Worm (Caenorhabditis elegans) whole organism, early embryonic: ENCODE measurements around the gene srt-31.

Experiments
- B0310.2 ChIP-seq: sonication (generic microtip); optimal IDR thresholded peaks from 2 replicates; lab custom pipeline; 2016; ENCODE audit warnings: mild to moderate bottlenecking, missing genetic modification characterization, missing compliant biosample characterization
- F13C5.2 ChIP-seq: sonication (generic microtip); optimal IDR thresholded peaks from 2 replicates; lab custom pipeline; 2017; ENCODE audit warnings: mild to moderate bottlenecking, missing genetic modification characterization, inconsistent platforms, missing compliant biosample characterization
- aly-1 ChIP-seq: sonication (generic microtip); optimal IDR thresholded peaks from 2 replicates; lab custom pipeline; 2016; ENCODE audit warnings: missing genetic modification characterization, missing compliant biosample characterization
- ama-1 ChIP-seq: fragments of 150-350 bp; optimal IDR thresholded peaks from 2 replicates; lab custom pipeline; 2014
- ceh-13 ChIP-seq: fragments of 200-800 bp; sonication (Bioruptor generic); optimal IDR thresholded peaks from 2 replicates; lab custom pipeline; 2018; ENCODE audit warnings: mild to moderate bottlenecking, missing genetic modification characterization, missing compliant biosample characterization
- ceh-36 ChIP-seq: sonication (generic microtip); optimal IDR thresholded peaks from 2 replicates; lab custom pipeline; 2016; ENCODE audit warnings: missing genetic modification characterization, inconsistent platforms, missing compliant biosample characterization
- ets-7 ChIP-seq: sonication (generic microtip); optimal IDR thresholded peaks from 2 replicates; lab custom pipeline; 2016; ENCODE audit warnings: missing genotype, missing genetic modification characterization, missing compliant biosample characterization
- flt-1 ChIP-seq: fragments of 200-800 bp; sonication (Bioruptor generic); IDR thresholded peaks from 2 replicates; pipeline ENCODE4 v1.3.6; 2022; ENCODE audit warnings: missing genetic modification characterization, missing compliant biosample characterization
- hmbx-1 ChIP-seq: sonication (generic microtip); optimal IDR thresholded peaks from 2 replicates; lab custom pipeline; 2016; ENCODE audit warnings: mild to moderate bottlenecking, missing genetic modification characterization, missing compliant biosample characterization
- hmg-4 ChIP-seq: fragments of 200-800 bp; sonication (Bioruptor generic); optimal IDR thresholded peaks from 2 replicates; lab custom pipeline; 2018; ENCODE audit warnings: mild to moderate bottlenecking, missing genetic modification characterization, missing compliant biosample characterization
- hnd-1 ChIP-seq: sonication (generic microtip); optimal IDR thresholded peaks from 2 replicates; lab custom pipeline; 2016; ENCODE audit warnings: missing genetic modification characterization, missing compliant biosample characterization
- pes-1 ChIP-seq: fragments of 200-800 bp; sonication (Bioruptor generic); IDR thresholded peaks from 2 replicates; pipeline ENCODE4 v1.3.6; 2022; ENCODE audit warnings: missing genetic modification reagents, missing genetic modification characterization, missing compliant biosample characterization
- scrt-1 ChIP-seq: fragments of 200-800 bp; sonication (Bioruptor generic); IDR thresholded peaks from 2 replicates; pipeline ENCODE4 v1.3.6; 2022; ENCODE audit warnings: missing genetic modification characterization, missing compliant biosample characterization
- sea-1 ChIP-seq: fragments of 200-800 bp; sonication (Bioruptor generic); conservative IDR thresholded peaks from 2 replicates; pipeline ENCODE4 v1.3.6; 2022; ENCODE audit warnings: missing genetic modification characterization, missing compliant biosample characterization
- tbx-11 ChIP-seq: fragments of 200-800 bp; sonication (Bioruptor generic); IDR thresholded peaks from 2 replicates; pipeline ENCODE4 v1.3.6; 2022; ENCODE audit warnings: missing genetic modification characterization, missing compliant biosample characterization
- tbx-37 ChIP-seq: fragments of 200-800 bp; sonication (Bioruptor generic); conservative IDR thresholded peaks from 2 replicates; pipeline ENCODE4 v1.3.6; 2022; ENCODE audit warnings: missing genetic modification reagents, missing genetic modification characterization, missing compliant biosample characterization
- tra-4 ChIP-seq: sonication (generic microtip); optimal IDR thresholded peaks from 2 replicates; lab custom pipeline; 2017; ENCODE audit warnings: missing genetic modification characterization, missing compliant biosample characterization

Gene srt-31

ce11 chrV:484285-484890 lies 11.7 kb downstream of the srt-31 start, which contains the start of gene nhr-212:
TSS of gene nhr-212 (plus strand) at chrV:484857.
- TF ChIP-seq ama-1 (lab: Kevin White, UChicago) (no peak), flt-1 (no peak), ceh-36 (no peak), hmg-4 (GFP tag; lab: Kevin White, UChicago) (no peak), sea-1 (GFP tag; lab: Robert Waterston, UW) (no peak), hmbx-1 (tag; lab: Kevin White, UChicago) (no peak), tbx-11 (GFP tag; lab: Robert Waterston, UW) (no peak), pes-1 (no peak), tra-4 (tag; lab: Kevin White, UChicago) (no peak), F13C5.2 (tag; lab: Kevin White, UChicago) (no peak), tbx-37 (GFP tag; lab: Robert Waterston, UW) (no peak)

- TF ChIP-seq hmbx-1 (tag; lab: Kevin White, UChicago) (no peak), flt-1 (no peak), pes-1 (no peak), aly-1 (no peak), B0310.2 (no peak), sea-1 (GFP tag; lab: Robert Waterston, UW) (no peak), ceh-36 (no peak), tbx-37 (GFP tag; lab: Robert Waterston, UW) (no peak), tbx-11 (GFP tag; lab: Robert Waterston, UW) (no peak), ama-1 (lab: Kevin White, UChicago) (no peak), ets-7 (tag; lab: Kevin White, UChicago) (no peak), F13C5.2 (tag; lab: Kevin White, UChicago) (no peak), scrt-1 (no peak), ceh-13 (GFP tag; lab: Kevin White, UChicago) (no peak), tra-4 (tag; lab: Kevin White, UChicago) (no peak)
Observed at ce11 chrV:486684-487083, 14.0 kb downstream of the srt-31 start, which contains the start of gene nhr-211. TSS of gene nhr-211 (plus strand) at chrV:486984.

ce11 chrV:487980-488379 lies 15.3 kb downstream of the srt-31 start:
- no peak for TF ChIP-seq hnd-1 (tag; lab: Kevin White, UChicago)
- TF ChIP-seq tbx-37 (GFP tag; lab: Robert Waterston, UW), result no peak
- TF ChIP-seq aly-1, result no peak
- TF ChIP-seq ceh-13 (GFP tag; lab: Kevin White, UChicago), result no peak
- no peak for TF ChIP-seq pes-1
- TF ChIP-seq ama-1 (lab: Kevin White, UChicago), result no peak
- no peak for TF ChIP-seq flt-1
- no peak for TF ChIP-seq F13C5.2 (tag; lab: Kevin White, UChicago)
- TF ChIP-seq hmbx-1 (tag; lab: Kevin White, UChicago), result no peak
- TF ChIP-seq ets-7 (tag; lab: Kevin White, UChicago), result no peak
- TF ChIP-seq sea-1 (GFP tag; lab: Robert Waterston, UW), result no peak
- TF ChIP-seq B0310.2, result no peak
- TF ChIP-seq tbx-11 (GFP tag; lab: Robert Waterston, UW), result no peak
- no peak for TF ChIP-seq ceh-36
- no peak for TF ChIP-seq hmg-4 (GFP tag; lab: Kevin White, UChicago)
- no peak for TF ChIP-seq tra-4 (tag; lab: Kevin White, UChicago)
- TF ChIP-seq scrt-1, result no peak

- no peak for TF ChIP-seq scrt-1
- TF ChIP-seq B0310.2, result no peak
- no peak for TF ChIP-seq ama-1 (lab: Kevin White, UChicago)
- no peak for TF ChIP-seq F13C5.2 (tag; lab: Kevin White, UChicago)
- no peak for TF ChIP-seq ceh-13 (GFP tag; lab: Kevin White, UChicago)
- no peak for TF ChIP-seq tra-4 (tag; lab: Kevin White, UChicago)
- TF ChIP-seq flt-1, result no peak
- TF ChIP-seq hnd-1 (tag; lab: Kevin White, UChicago), result no peak
- TF ChIP-seq hmbx-1 (tag; lab: Kevin White, UChicago), result no peak
- TF ChIP-seq aly-1, result no peak
- no peak for TF ChIP-seq tbx-11 (GFP tag; lab: Robert Waterston, UW)
- TF ChIP-seq sea-1 (GFP tag; lab: Robert Waterston, UW), result no peak
Observed at ce11 chrV:489320-489719, 16.6 kb downstream of the srt-31 start, which contains the start of gene nhr-106. TSS of gene nhr-106 (plus strand) at chrV:489620.

- no peak for TF ChIP-seq B0310.2
- TF ChIP-seq ama-1 (lab: Kevin White, UChicago), result no peak
- TF ChIP-seq pes-1, result no peak
- TF ChIP-seq tbx-37 (GFP tag; lab: Robert Waterston, UW), result no peak
- TF ChIP-seq tbx-11 (GFP tag; lab: Robert Waterston, UW), result no peak
- TF ChIP-seq flt-1, result no peak
- TF ChIP-seq hnd-1 (tag; lab: Kevin White, UChicago), result no peak
- TF ChIP-seq tra-4 (tag; lab: Kevin White, UChicago), result no peak
- no peak for TF ChIP-seq aly-1
- no peak for TF ChIP-seq scrt-1
- no peak for TF ChIP-seq ets-7 (tag; lab: Kevin White, UChicago)
Observed at ce11 chrV:491432-491831, 18.7 kb downstream of the srt-31 start, which contains the start of gene str-196. TSS of gene str-196 (plus strand) at chrV:491732.

- TF ChIP-seq scrt-1, result no peak
- no peak for TF ChIP-seq tbx-37 (GFP tag; lab: Robert Waterston, UW)
- no peak for TF ChIP-seq flt-1
- no peak for TF ChIP-seq pes-1
- TF ChIP-seq hmg-4 (GFP tag; lab: Kevin White, UChicago), result no peak
- no peak for TF ChIP-seq F13C5.2 (tag; lab: Kevin White, UChicago)
- TF ChIP-seq ets-7 (tag; lab: Kevin White, UChicago), result no peak
- no peak for TF ChIP-seq sea-1 (GFP tag; lab: Robert Waterston, UW)
- no peak for TF ChIP-seq ama-1 (lab: Kevin White, UChicago)
- no peak for TF ChIP-seq aly-1
- no peak for TF ChIP-seq hnd-1 (tag; lab: Kevin White, UChicago)
- TF ChIP-seq ceh-36, result no peak
- no peak for TF ChIP-seq hmbx-1 (tag; lab: Kevin White, UChicago)
- TF ChIP-seq tbx-11 (GFP tag; lab: Robert Waterston, UW), result no peak
- no peak for TF ChIP-seq B0310.2
- no peak for TF ChIP-seq tra-4 (tag; lab: Kevin White, UChicago)
Observed at ce11 chrV:494284-494683, 21.6 kb downstream of the srt-31 start, which contains the start of gene nhr-131. TSS of gene nhr-131 (plus strand) at chrV:494370.

- TF ChIP-seq hmg-4 (GFP tag; lab: Kevin White, UChicago) (no peak), F13C5.2 (tag; lab: Kevin White, UChicago) (no peak), tra-4 (tag; lab: Kevin White, UChicago) (no peak), ets-7 (tag; lab: Kevin White, UChicago) (no peak), ceh-36 (no peak), pes-1 (no peak), hmbx-1 (tag; lab: Kevin White, UChicago) (no peak), sea-1 (GFP tag; lab: Robert Waterston, UW) (no peak), ama-1 (lab: Kevin White, UChicago) (no peak), flt-1 (no peak)
Observed at ce11 chrV:497399-497798, 24.7 kb downstream of the srt-31 start, which contains the start of gene T01G6.1. TSS of gene T01G6.1 (plus strand) at chrV:497699.
